Worm (Caenorhabditis elegans) whole organism, L1 larva: ENCODE measurements around the gene nspe-5.

Source experiments
- C04F5.9 ChIP-seq: sonication (generic microtip); optimal IDR thresholded peaks from 2 replicates; lab custom pipeline; 2016; ENCODE audit warnings: missing genetic modification characterization, missing compliant biosample characterization
- F16B12.6 ChIP-seq: fragments of 150-350 bp; optimal IDR thresholded peaks from 2 replicates; lab custom pipeline; 2014; ENCODE audit warnings: missing biosample characterization, missing genetic modification characterization
- aha-1 ChIP-seq: fragments of 150-350 bp; optimal IDR thresholded peaks from 2 replicates; lab custom pipeline; 2014; ENCODE audit warnings: missing biosample characterization, missing genetic modification characterization
- ceh-63 ChIP-seq: fragments of 200-800 bp; sonication (Bioruptor generic); optimal IDR thresholded peaks from 2 replicates; lab custom pipeline; 2018; ENCODE audit warnings: mild to moderate bottlenecking, missing genetic modification characterization, missing compliant biosample characterization
- ceh-82 ChIP-seq, 3 experiments: fragments of 150-350 bp in 1 of 3; sonication (generic microtip) in 2 of 3; optimal IDR thresholded peaks; 2 replicates each; lab custom pipeline; 2014 to 2017; ENCODE audit warnings: missing biosample characterization in 3 of 3, missing genetic modification characterization in 3 of 3
- ceh-88 ChIP-seq: fragments of 200-800 bp; sonication (Bioruptor generic); IDR thresholded peaks from 2 replicates; pipeline ENCODE4 v1.3.6; 2022; ENCODE audit warnings: missing genetic modification characterization, missing compliant biosample characterization
- ceh-90 ChIP-seq: sonication (generic microtip); optimal IDR thresholded peaks from 2 replicates; lab custom pipeline; 2016; ENCODE audit warnings: missing genetic modification characterization, missing compliant biosample characterization
- dpl-1 ChIP-seq, 3 experiments: fragments of 150-350 bp in 2 of 3; sonication (generic microtip) in 1 of 3; optimal IDR thresholded peaks; 2 replicates each; lab custom pipeline; 2014 to 2017; ENCODE audit warnings: missing biosample characterization in 3 of 3, missing genetic modification characterization in 3 of 3, missing genetic modification reagents in 3 of 3
- dsc-1 ChIP-seq: sonication (generic microtip); optimal IDR thresholded peaks from 2 replicates; lab custom pipeline; 2016; ENCODE audit warnings: mild to moderate bottlenecking, missing genetic modification characterization, missing compliant biosample characterization
- efl-1 ChIP-seq, 4 experiments: fragments of 150-350 bp; optimal IDR thresholded peaks in 3 of 4; peaks in 1 of 4; 1 replicate in 1 of 4; 2 replicates in 3 of 4; lab custom pipeline; 2014; ENCODE audit warnings: missing biosample characterization in 2 of 4, missing genetic modification characterization in 2 of 4, missing genetic modification reagents in 2 of 4
- efl-3 ChIP-seq: fragments of 200-800 bp; sonication (Bioruptor generic); optimal IDR thresholded peaks from 2 replicates; lab custom pipeline; 2018; ENCODE audit warnings: mild to moderate bottlenecking, missing genetic modification characterization, missing compliant biosample characterization
- elt-2 ChIP-seq: sonication (generic microtip); optimal IDR thresholded peaks from 2 replicates; lab custom pipeline; 2016; ENCODE audit warnings: missing genetic modification characterization, mild to moderate bottlenecking, inconsistent platforms, missing compliant biosample characterization, missing genetic modification reagents
- elt-3 ChIP-seq, 6 experiments: fragments of 150-350 bp in 1 of 6; sonication (generic microtip); optimal IDR thresholded peaks; 2 replicates each; lab custom pipeline; 2017 to 2018; ENCODE audit warnings: missing biosample characterization in 6 of 6, missing genetic modification characterization in 6 of 6, inconsistent platforms in 1 of 6
- fkh-10 ChIP-seq: sonication (generic microtip); optimal IDR thresholded peaks from 2 replicates; lab custom pipeline; 2017; ENCODE audit warnings: missing biosample characterization, missing genetic modification reagents, missing genetic modification characterization
- fkh-8 ChIP-seq: sonication (generic microtip); optimal IDR thresholded peaks from 2 replicates; lab custom pipeline; 2016; ENCODE audit warnings: mild to moderate bottlenecking, missing genetic modification characterization, missing compliant biosample characterization
- irx-1 ChIP-seq: sonication (generic microtip); optimal IDR thresholded peaks from 2 replicates; lab custom pipeline; 2016; ENCODE audit warnings: missing genetic modification characterization, missing compliant biosample characterization
- jun-1 ChIP-seq: fragments of 150-350 bp; optimal IDR thresholded peaks from 2 replicates; lab custom pipeline; 2014; ENCODE audit warnings: missing biosample characterization, missing genetic modification reagents, missing genetic modification characterization
- lin-13 ChIP-seq: fragments of 150-350 bp; optimal IDR thresholded peaks from 2 replicates; lab custom pipeline; 2014; ENCODE audit warnings: missing biosample characterization, missing genetic modification reagents, missing genetic modification characterization
- lin-14 ChIP-seq: fragments of 200-800 bp; sonication (Bioruptor generic); optimal IDR thresholded peaks from 2 replicates; lab custom pipeline; 2018; ENCODE audit warnings: mild to moderate bottlenecking, missing genetic modification characterization, moderate library complexity, missing compliant biosample characterization
- lir-3 ChIP-seq: sonication (generic microtip); optimal IDR thresholded peaks from 2 replicates; lab custom pipeline; 2016; ENCODE audit warnings: mild to moderate bottlenecking, missing genetic modification characterization, moderate library complexity, missing compliant biosample characterization; ENCODE audit not compliant: poor library complexity
- lsy-2 ChIP-seq, 2 experiments: fragments of 150-350 bp; optimal IDR thresholded peaks; 2 replicates each; lab custom pipeline; 2014; ENCODE audit warnings: missing biosample characterization in 2 of 2, missing genetic modification characterization in 2 of 2
- mab-9 ChIP-seq: fragments of 200-800 bp; sonication (Bioruptor generic); IDR thresholded peaks from 2 replicates; pipeline ENCODE4 v1.3.6; 2022; ENCODE audit warnings: missing genetic modification reagents, missing genetic modification characterization, missing compliant biosample characterization
- mdl-1 ChIP-seq, 2 experiments: fragments of 150-350 bp; optimal IDR thresholded peaks; 2 replicates each; lab custom pipeline; 2014 to 2017; ENCODE audit warnings: missing biosample characterization in 2 of 2, missing genetic modification characterization in 2 of 2, inconsistent platforms in 1 of 2
- mef-2 ChIP-seq: fragments of 150-350 bp; optimal IDR thresholded peaks from 2 replicates; lab custom pipeline; 2014; ENCODE audit warnings: missing biosample characterization, missing genetic modification characterization
- mep-1 ChIP-seq: fragments of 150-350 bp; optimal IDR thresholded peaks from 2 replicates; lab custom pipeline; 2014; ENCODE audit warnings: missing biosample characterization, missing genetic modification characterization
- nhr-11 ChIP-seq: fragments of 150-350 bp; optimal IDR thresholded peaks from 2 replicates; lab custom pipeline; 2014; ENCODE audit warnings: missing biosample characterization, missing genetic modification characterization
- nhr-19 ChIP-seq: fragments of 200-800 bp; sonication (Bioruptor generic); conservative IDR thresholded peaks from 2 replicates; pipeline ENCODE4 v1.3.6; 2022; ENCODE audit warnings: missing genetic modification characterization, missing compliant biosample characterization
- nhr-237 ChIP-seq: fragments of 150-350 bp; optimal IDR thresholded peaks from 2 replicates; lab custom pipeline; 2014; ENCODE audit warnings: missing biosample characterization, missing genetic modification characterization
- nhr-28 ChIP-seq: fragments of 150-350 bp; optimal IDR thresholded peaks from 2 replicates; lab custom pipeline; 2014; ENCODE audit warnings: missing biosample characterization, missing genetic modification characterization
- nhr-47 ChIP-seq: sonication (generic microtip); optimal IDR thresholded peaks from 2 replicates; lab custom pipeline; 2016; ENCODE audit warnings: mild to moderate bottlenecking, missing genetic modification characterization, moderate library complexity, missing compliant biosample characterization
- nhr-71 ChIP-seq: sonication (generic microtip); optimal IDR thresholded peaks from 2 replicates; lab custom pipeline; 2016; ENCODE audit warnings: mild to moderate bottlenecking, missing genetic modification characterization, moderate library complexity, missing compliant biosample characterization
- nhr-90 ChIP-seq: sonication (generic microtip); optimal IDR thresholded peaks from 2 replicates; lab custom pipeline; 2016; ENCODE audit warnings: mild to moderate bottlenecking, missing genetic modification characterization, missing compliant biosample characterization; ENCODE audit not compliant: poor library complexity
- pax-3 ChIP-seq: fragments of 200-800 bp; sonication (Bioruptor generic); optimal IDR thresholded peaks from 2 replicates; lab custom pipeline; 2018; ENCODE audit warnings: mild to moderate bottlenecking, missing genetic modification characterization, moderate library complexity, missing compliant biosample characterization
- rnt-1 ChIP-seq: sonication (generic microtip); optimal IDR thresholded peaks from 2 replicates; lab custom pipeline; 2016; ENCODE audit warnings: mild to moderate bottlenecking, missing genetic modification characterization, moderate library complexity, missing compliant biosample characterization
- snpc-4 ChIP-seq: fragments of 150-350 bp; optimal IDR thresholded peaks from 2 replicates; lab custom pipeline; 2014; ENCODE audit warnings: missing biosample characterization, missing genetic modification characterization
- snu-23 ChIP-seq: sonication (generic microtip); optimal IDR thresholded peaks from 2 replicates; lab custom pipeline; 2016; ENCODE audit warnings: missing genetic modification characterization, missing compliant biosample characterization
- sptf-1 ChIP-seq: fragments of 150-350 bp; optimal IDR thresholded peaks from 2 replicates; lab custom pipeline; 2014; ENCODE audit warnings: missing biosample characterization, missing genetic modification characterization
- sup-37 ChIP-seq: fragments of 200-800 bp; sonication (Bioruptor generic); optimal IDR thresholded peaks from 2 replicates; lab custom pipeline; 2018; ENCODE audit warnings: mild to moderate bottlenecking, missing genetic modification characterization, missing compliant biosample characterization
- swsn-7 ChIP-seq: sonication (generic microtip); optimal IDR thresholded peaks from 2 replicates; lab custom pipeline; 2016; ENCODE audit warnings: missing genetic modification characterization, missing compliant biosample characterization
- unc-130 ChIP-seq: fragments of 150-350 bp; optimal IDR thresholded peaks from 2 replicates; lab custom pipeline; 2017; ENCODE audit warnings: missing biosample characterization, missing genetic modification characterization, inconsistent platforms
- unc-30 ChIP-seq: sonication (generic microtip); optimal IDR thresholded peaks from 2 replicates; lab custom pipeline; 2017; ENCODE audit warnings: missing biosample characterization, missing genetic modification characterization
- unc-86 ChIP-seq: sonication (generic microtip); optimal IDR thresholded peaks from 2 replicates; lab custom pipeline; 2016; ENCODE audit warnings: missing genetic modification characterization, missing compliant biosample characterization
- unc-98 ChIP-seq: fragments of 200-800 bp; sonication (Bioruptor generic); IDR thresholded peaks from 2 replicates; pipeline ENCODE4 v1.3.6; 2022; ENCODE audit warnings: missing genetic modification characterization, missing compliant biosample characterization
- vab-15 ChIP-seq: sonication (generic microtip); optimal IDR thresholded peaks from 2 replicates; lab custom pipeline; 2017; ENCODE audit warnings: missing genotype, mild to moderate bottlenecking, missing genetic modification characterization, missing compliant biosample characterization
- zag-1 ChIP-seq: fragments of 150-350 bp; optimal IDR thresholded peaks from 2 replicates; lab custom pipeline; 2014; ENCODE audit warnings: missing biosample characterization, missing genetic modification characterization
- zip-4 ChIP-seq: fragments of 200-800 bp; sonication (Bioruptor generic); optimal IDR thresholded peaks from 2 replicates; lab custom pipeline; 2018; ENCODE audit warnings: mild to moderate bottlenecking, missing genetic modification characterization, moderate library complexity, missing compliant biosample characterization

Gene nspe-5

ce11 chrII:12657620-12658019, 29.0 kb downstream of the nspe-5 start:
- peak; percentile 52 for TF ChIP-seq lin-14 (GFP tag; lab: Kevin White, UChicago)
- TF ChIP-seq dsc-1 (tag; lab: Kevin White, UChicago): no peak

DNA sequence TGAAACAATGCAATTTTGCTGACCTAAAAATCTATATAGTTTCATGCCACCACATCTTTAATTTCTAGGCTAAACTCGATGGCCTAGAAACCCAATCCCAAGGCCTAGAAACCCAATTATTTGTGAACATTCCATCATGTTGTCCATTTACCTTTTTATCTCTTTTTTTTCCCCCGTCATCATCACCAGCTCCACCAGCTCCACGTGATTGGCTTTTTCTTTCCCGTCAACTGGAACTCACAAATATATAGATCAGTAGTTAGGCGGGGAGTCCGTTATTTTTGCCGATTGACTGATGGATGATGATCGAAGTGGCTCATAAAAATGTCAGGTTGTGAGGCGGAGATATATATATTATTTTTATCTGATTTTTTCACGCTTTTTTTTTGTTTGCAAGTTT, 29.7 kb downstream of the nspe-5 start:
- TF ChIP-seq ceh-90 (tag; lab: Kevin White, UChicago) (no peak), lin-14 (GFP tag; lab: Kevin White, UChicago) (peak; percentile 36), lsy-2 (tag; optimal IDR thresholded peaks at IDR 0.05; lab: Kevin White, UChicago) (peak in 1 of 2 experiments; percentile 22), mdl-1 (tag; optimal IDR thresholded peaks at IDR 0.05; lab: Kevin White, UChicago) (peak in 1 of 2 experiments; percentile 23), rnt-1 (tag; lab: Kevin White, UChicago) (peak; percentile 40), irx-1 (no peak), snpc-4 (peak; percentile 6), efl-3 (no peak), sptf-1 (tag; lab: Kevin White, UChicago) (no peak)

DNA sequence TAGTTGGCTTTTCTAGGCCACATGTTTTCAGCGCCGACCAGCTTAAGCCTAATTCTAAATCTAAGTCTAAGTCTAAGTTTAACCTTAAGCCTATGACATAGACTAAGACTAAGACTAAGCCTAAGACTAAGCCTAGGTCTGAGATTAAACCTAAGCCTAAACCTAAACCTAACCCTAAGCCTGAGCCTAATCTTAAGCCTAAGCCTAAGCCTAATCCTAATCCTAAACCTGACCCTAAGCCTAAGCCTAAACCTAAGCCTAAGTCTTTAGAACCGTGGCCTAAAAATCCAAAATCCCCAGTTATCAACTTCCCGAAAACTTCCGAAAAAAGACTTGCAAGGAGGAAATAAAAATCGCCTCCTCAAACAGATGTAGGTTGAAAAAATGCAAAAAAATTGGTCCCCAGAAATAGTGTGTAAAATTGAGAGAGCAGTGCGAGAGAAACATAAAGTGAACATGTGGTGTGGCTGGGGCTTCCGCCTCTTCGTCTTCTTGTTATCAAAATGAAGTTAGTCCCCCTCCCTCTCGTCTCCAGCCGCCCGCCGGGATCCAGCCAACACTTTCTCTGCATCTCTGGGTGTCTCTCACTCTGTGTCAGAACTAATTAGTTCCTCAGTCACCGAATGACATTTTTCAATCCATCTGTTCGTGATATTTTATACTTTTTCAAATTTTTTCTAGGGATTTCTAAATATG, 31.2 kb downstream of the nspe-5 start:
- TF ChIP-seq irx-1: peak; percentile 22
- TF ChIP-seq ceh-63 (GFP tag; lab: Kevin White, UChicago): no peak
- TF ChIP-seq C04F5.9: no peak
- TF ChIP-seq ceh-82 (tag; optimal IDR thresholded peaks at IDR 0.05; lab: Kevin White, UChicago): no peak
- no peak for TF ChIP-seq zip-4 (GFP tag; lab: Kevin White, UChicago)
- TF ChIP-seq jun-1: no peak
- no peak for TF ChIP-seq lin-13 (GFP tag; lab: Kevin White, UChicago)
- no peak for TF ChIP-seq efl-3
- TF ChIP-seq snu-23 (GFP tag; lab: Kevin White, UChicago): peak; percentile 45
- TF ChIP-seq mab-9: no peak
- TF ChIP-seq nhr-90 (tag; lab: Kevin White, UChicago): no peak
- TF ChIP-seq nhr-71 (tag; lab: Kevin White, UChicago): peak; percentile 76
- TF ChIP-seq zag-1 (tag; lab: Kevin White, UChicago): no peak
- peak in 1 of 2 experiments; percentile 1 for TF ChIP-seq mdl-1 (tag; optimal IDR thresholded peaks at IDR 0.05; lab: Kevin White, UChicago)
- peak; percentile 12 to 38 for TF ChIP-seq efl-1 (optimal IDR thresholded peaks at IDR 0.05; lab: Kevin White, UChicago)
- peak in 1 of 2 experiments; percentile 22 for TF ChIP-seq efl-1 (GFP tag; optimal IDR thresholded peaks at IDR 0.05 in 1 of 2; lab: Kevin White, UChicago)
- TF ChIP-seq rnt-1 (tag; lab: Kevin White, UChicago): peak; percentile 68
- TF ChIP-seq sup-37 (GFP tag; lab: Kevin White, UChicago): no peak
- peak; percentile 18 for TF ChIP-seq mep-1 (tag; lab: Kevin White, UChicago)
- peak; percentile 59 for TF ChIP-seq unc-130
- no peak for TF ChIP-seq F16B12.6 (tag; lab: Kevin White, UChicago)
- TF ChIP-seq nhr-28 (tag; lab: Kevin White, UChicago): no peak
- no peak for TF ChIP-seq nhr-11
- TF ChIP-seq nhr-237 (tag; lab: Kevin White, UChicago): no peak
- TF ChIP-seq dpl-1 (GFP tag; optimal IDR thresholded peaks at IDR 0.05; lab: Kevin White, UChicago): peak in 2 of 3 experiments; percentile 13 to 29
- TF ChIP-seq fkh-8 (tag; lab: Kevin White, UChicago): peak; percentile 16
- no peak for TF ChIP-seq fkh-10
- TF ChIP-seq vab-15: no peak
- TF ChIP-seq ceh-88 (GFP tag; lab: Robert Waterston, UW): no peak
- TF ChIP-seq elt-2 (tag; lab: Kevin White, UChicago): no peak
- TF ChIP-seq unc-86: no peak
- peak in 1 of 6 experiments; percentile 15 for TF ChIP-seq elt-3 (tag; optimal IDR thresholded peaks at IDR 0.05; lab: Kevin White, UChicago)
- no peak for TF ChIP-seq unc-30
- TF ChIP-seq dsc-1 (tag; lab: Kevin White, UChicago): peak; percentile 95
- TF ChIP-seq nhr-19: peak; percentile 52
- TF ChIP-seq nhr-47: peak; percentile 20
- TF ChIP-seq lir-3: no peak
- TF ChIP-seq unc-98 (GFP tag; lab: Robert Waterston, UW): peak; percentile 48
- TF ChIP-seq pax-3 (tag; lab: Kevin White, UChicago): no peak
- no peak for TF ChIP-seq aha-1
- TF ChIP-seq snpc-4: no peak
- TF ChIP-seq swsn-7 (tag; lab: Kevin White, UChicago): peak; percentile 24
- no peak for TF ChIP-seq mef-2 (tag; lab: Kevin White, UChicago)
